Fruit fly (Drosophila melanogaster) ovary, adult (tissue): ENCODE data around the gene mRpS24.
A peak's percentile ranks its signal among the peaks of the same experiment; 100 is the strongest.

Experiments
- CG17801 ChIP-seq: fragments of 200-800 bp; optimal IDR thresholded peaks from 2 replicates; lab custom pipeline; 2019; ENCODE audit warnings: missing biosample characterization, mild to moderate bottlenecking, missing genetic modification characterization, moderate library complexity; ENCODE audit not compliant: partially characterized antibody

The mRpS24 gene

DNA sequence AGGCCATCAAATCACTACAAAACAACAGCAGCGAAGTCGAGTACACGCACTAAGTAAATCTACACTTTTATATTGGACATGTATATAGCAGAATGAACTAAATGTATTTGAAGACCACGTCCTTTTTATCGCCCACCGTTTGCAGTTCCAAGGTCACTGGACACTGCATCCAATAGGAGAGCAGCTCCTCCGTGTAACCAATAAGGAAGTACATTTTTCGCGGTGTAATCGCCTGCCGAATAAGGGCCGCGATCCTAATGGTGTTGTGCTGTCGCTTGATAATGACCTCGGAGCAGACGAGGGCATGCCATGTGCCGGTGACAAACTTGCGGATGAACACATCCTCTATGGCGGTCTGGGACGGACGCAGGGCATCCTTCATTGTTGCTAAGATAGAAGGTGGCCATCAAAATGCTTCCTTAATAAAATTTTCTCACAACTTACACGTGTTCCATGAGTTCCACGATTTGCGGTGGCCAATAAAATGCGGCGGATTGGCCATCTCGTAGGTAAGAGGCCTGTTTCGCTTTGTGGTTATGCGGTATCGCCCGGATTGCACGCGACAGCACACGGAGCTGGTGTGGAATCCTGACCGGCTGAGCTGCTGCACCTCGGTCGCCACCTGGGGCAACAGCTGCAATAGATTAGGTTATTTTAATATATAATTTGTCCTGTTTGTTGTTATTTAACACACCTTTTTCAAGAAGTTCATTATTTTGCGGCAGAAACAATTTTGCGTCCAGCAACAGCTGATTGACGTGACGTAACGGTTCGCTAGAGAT is at the start of gene mRpS24:
TSS of gene mRpS24 (minus strand) at position 772 of the 782 bp plus-strand sequence.
- TF ChIP-seq CG17801 (GFP tag; lab: Kevin White, UChicago): no peak

DNA sequence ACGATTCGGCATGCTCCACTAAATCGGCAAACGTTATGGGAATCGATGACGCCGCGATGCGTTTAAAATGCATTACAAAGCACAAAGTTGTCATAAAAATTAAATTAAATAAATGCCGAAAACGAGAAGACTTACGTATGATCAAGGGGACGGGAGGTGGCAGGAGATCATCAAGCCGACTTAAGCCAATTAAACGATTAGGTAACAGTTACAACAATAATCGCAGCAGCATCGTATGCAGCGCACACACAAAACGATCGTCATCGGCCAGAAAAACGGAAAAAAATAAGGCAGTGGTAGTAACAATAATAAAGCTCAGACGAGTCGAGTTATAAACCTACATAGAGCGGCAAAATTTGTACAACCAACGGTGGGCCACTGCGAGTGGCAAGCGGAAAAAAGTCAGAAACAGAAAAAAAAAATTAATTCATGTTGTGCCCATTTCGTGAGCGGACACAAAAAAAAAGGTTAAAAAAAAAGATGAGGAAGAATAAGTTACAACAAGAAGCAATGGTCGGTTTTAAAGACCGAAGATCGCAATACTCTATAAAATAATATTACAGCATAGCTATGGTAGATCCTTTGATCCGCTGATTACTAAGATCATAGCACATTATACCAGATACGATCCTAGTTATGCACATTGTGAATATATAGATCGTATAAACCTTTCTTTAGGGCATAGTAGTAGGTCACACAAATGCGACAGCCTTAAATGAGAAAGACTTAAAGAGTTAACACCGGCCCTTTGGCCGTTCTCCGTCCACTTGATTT is 43.2 kb upstream of the mRpS24 start:
- TF ChIP-seq CG17801 (GFP tag; lab: Kevin White, UChicago): no peak

DNA sequence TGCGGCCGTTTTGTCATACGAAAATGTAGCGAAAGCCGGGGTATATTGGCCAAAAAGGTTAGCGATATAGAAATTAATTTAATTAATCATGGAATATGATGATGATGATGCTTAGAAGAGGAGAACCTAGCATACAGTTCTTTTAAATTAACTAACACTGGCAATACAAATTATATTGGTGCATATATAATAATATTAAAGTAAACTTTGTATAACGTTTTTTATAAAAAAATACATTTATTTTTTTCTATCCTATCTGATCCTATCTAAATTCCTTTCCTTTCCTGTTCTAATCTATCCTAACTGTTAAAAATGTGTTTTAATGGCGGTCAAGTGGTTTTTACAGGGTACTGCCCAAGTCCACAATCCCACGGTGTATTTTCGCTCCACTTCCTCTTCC is 42.6 kb upstream of the mRpS24 start:
- no peak for TF ChIP-seq CG17801 (GFP tag; lab: Kevin White, UChicago)

DNA sequence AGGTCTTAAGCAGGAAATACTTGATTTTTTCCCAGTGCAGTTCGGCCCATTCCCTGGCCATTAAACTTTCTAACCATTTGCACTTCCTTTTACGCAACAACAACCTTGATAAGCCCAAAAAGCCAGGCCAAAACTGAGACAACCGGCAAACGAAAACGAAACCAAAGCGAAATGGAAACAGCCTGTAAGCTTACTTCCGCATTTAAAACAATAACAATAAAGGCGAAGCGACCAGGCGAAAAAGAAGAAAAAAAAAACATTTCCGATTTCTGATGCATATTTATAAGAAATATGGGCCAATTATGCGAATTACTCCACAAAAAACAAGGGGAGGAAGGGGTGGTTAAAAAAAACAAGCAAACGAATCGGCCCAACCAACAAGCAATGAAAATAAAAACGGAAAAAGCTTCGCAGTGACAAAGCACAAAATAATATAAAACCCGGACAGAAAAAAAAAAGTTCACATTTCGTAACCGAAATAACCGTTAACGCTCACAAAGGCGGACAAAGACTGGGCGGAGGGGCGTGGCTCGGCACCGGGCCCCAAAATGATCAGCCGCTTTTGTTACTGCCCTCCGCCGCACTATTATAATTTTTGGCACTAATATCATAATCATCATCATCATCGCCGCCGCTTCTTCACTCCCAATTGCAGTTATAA is 42.0 kb upstream of the mRpS24 start:
- peak; percentile 18 for TF ChIP-seq CG17801 (GFP tag; lab: Kevin White, UChicago)

DNA sequence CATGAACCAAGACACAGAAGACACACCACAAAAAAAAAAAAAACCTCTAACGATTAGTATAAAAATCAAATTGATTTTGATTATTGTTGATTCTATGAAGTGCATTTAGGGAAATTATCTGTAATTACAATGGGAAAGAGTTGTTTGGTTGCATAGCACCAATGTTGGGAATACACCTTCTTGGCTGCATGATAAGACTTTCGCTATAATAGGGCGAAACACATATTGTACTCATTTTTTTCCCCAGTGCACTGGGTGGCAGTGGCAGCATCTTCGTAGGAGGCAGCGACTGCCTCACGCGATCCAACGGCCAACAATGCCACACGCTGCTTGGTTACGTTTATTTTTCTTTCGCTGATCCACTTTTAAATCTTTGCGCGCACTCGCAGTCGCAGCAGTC is 40.7 kb upstream of the mRpS24 start:
- no peak for TF ChIP-seq CG17801 (GFP tag; lab: Kevin White, UChicago)

DNA sequence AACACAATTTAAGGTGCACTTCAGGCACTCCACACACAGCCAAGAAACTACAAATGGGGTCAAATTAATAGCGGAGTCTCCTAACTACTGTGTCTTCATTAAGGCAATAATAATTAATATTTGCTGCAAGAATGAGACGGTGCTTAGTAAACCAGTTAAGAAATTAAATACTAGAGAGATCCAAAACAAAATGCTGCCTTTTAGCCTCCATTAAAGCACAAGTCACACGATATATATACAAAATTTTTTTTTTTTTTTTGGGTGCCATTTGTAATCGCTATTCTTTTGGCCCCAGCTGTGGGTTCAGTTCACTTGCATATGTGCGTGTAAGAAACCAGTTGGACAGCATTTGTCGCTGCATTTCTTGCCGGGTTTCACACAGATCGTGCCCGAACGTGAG is 40.1 kb upstream of the mRpS24 start:
- TF ChIP-seq CG17801 (GFP tag; lab: Kevin White, UChicago): no peak

DNA sequence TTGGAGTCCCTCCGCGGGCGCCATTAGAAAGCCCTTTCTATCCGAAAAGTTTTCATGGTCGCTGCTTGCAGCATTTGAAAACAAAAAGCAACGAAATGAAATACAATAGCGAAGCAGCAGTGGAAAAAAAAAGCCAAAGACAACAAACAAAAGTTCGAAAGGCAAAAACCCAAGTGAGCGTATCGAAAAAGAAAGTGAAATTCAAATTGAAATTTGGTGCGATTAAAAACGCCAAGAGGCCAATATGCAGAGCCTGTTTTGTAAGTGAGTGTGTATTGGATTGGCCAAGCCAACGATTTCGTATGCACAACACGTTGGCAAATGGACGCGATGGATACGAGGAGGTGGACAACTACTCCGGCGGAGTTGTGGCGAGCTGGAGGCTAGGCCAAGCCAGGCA is 39.4 kb upstream of the mRpS24 start:
- no peak for TF ChIP-seq CG17801 (GFP tag; lab: Kevin White, UChicago)

DNA sequence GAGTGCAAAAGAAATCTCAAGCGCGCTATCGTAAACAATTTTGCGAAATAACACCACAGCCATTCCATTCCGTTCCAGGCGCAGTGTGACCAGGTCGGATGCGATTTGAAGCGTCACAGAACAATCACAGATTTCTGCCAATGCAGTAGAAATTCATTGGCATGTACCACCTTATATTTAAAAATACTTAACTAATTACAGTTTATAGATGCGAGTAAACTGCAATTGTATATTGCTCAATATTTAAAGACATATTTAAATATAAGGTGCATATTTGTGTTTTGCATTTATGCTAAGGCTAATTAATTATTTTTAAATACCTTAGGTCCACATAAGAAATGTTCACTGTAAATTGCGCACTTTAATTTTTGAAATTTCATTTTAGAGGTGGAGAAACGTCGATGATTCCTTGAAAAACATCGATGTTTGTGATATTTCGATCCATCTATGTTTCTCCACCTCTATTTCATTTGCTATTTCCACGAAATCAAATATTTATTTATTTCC is 30.1 kb upstream of the mRpS24 start, which contains the start of the genes SMC6 and CG6204:
TSS of gene SMC6 (minus strand) at position 51 of the 507 bp plus-strand sequence.
TSS of gene CG6204 (plus strand) at position 460 of the 507 bp plus-strand sequence.
- TF ChIP-seq CG17801 (GFP tag; lab: Kevin White, UChicago): peak; percentile 93

DNA sequence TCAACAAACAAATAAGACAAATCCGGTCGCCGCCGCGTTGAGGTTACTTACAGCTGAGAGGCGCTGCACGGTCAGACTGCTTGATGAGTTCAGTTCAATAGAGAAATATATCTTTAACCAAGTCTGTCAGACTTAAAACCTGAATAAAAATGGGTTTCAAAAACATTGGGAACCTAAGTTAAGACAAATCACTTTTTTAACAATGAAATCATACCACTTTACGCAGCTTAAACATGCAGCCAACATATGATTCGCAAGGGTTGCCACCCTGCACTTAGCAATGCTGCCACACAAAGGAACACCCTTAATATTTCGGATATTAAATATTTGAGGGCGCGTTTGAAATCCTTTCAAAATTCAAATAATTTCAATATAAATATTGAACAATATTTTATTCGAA is 25.3 kb upstream of the mRpS24 start, which contains the start of gene CG5515:
TSS of gene CG5515 (minus strand) at position 278 of the 400 bp plus-strand sequence.
- TF ChIP-seq CG17801 (GFP tag; lab: Kevin White, UChicago): peak; percentile 92

DNA sequence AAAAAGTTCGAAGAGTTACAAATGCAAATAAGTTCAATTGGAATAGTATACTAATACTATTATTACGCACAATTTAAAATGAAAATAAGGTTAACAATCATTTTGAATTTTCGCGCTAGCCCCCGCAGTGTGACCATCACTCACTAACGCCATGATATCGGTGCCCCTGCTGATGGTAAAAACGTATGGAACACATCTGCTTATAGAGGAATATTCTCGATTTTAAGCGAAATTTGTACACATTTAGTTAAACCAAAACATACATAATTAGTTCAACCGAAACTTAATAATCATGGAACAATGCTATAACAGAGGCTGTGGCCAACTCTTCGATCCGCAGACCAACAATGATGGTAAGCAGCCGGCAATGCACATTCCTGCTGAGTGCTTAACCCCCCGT is 22.8 kb upstream of the mRpS24 start, which contains the start of gene mora:
TSS of gene mora (plus strand) at position 172 of the 400 bp plus-strand sequence.
- no peak for TF ChIP-seq CG17801 (GFP tag; lab: Kevin White, UChicago)

DNA sequence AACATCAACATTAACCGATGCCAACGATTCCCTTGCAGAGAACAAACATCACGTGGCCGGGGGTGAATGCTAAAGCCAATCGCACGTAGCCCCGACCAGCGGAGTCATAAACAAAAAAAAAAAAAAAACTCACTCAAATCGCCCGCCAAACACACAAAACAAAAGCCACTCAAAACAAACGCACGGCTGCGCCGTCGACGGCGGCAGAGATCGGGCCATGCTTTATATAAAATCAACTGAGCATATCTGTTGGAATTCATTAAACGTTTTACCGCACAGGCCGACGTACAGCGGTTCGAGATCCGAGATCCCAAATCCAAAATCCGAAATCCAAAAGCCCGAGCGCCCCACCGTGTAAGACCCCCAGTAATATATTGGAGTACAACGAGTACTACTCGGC is 9.0 kb upstream of the mRpS24 start, which contains the start of gene CG13606:
TSS of gene CG13606 (plus strand) at position 250 of the 400 bp plus-strand sequence.
- TF ChIP-seq CG17801 (GFP tag; lab: Kevin White, UChicago): no peak

DNA sequence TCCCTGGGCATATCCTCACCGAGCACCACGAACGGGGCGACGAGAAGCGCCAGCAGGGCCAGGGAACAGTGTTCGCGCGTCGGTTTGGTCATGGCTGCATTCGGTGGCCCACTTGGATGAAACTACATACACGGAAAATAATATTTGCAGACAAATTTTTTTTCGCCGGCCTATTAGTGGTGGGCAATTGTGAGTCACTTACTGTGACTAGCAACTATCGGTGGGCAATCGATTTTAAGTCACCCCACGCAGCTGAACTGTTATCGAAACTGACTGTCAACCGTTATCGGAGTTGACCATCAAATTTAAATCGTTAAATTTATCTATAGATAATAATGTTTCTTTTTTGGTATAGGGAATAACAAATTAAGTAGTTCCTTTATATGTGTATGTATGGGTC is 6.0 kb upstream of the mRpS24 start, which contains the start of gene CG5510:
TSS of gene CG5510 (minus strand) at position 201 of the 400 bp plus-strand sequence.
- peak; percentile 60 for TF ChIP-seq CG17801 (GFP tag; lab: Kevin White, UChicago)

DNA sequence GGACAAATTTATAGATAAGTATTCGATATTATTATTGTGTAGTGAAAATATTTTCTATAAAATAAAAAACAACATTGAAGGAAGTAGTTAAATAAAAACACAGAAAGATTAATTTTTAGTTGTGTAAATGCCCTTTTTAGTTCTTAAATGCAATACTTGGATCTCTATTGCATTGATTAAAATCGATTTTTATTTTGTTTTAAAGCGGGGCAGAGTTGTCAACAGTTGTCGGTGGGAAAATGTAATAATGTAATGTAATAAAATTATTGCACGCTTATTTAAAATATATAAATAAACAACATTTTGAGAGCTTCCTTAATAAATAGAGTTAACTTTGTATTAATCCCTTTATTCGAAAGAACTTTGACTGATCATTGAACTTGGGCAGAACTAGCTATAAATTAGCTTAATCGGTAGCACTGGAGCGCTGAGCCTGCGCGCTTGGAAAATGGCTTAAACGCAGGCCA is 244 bp upstream of the mRpS24 start, which contains the start of gene Apc2:
TSS of gene Apc2 (plus strand) at position 411 of the 467 bp plus-strand sequence.
- TF ChIP-seq CG17801 (GFP tag; lab: Kevin White, UChicago): peak; percentile 50

DNA sequence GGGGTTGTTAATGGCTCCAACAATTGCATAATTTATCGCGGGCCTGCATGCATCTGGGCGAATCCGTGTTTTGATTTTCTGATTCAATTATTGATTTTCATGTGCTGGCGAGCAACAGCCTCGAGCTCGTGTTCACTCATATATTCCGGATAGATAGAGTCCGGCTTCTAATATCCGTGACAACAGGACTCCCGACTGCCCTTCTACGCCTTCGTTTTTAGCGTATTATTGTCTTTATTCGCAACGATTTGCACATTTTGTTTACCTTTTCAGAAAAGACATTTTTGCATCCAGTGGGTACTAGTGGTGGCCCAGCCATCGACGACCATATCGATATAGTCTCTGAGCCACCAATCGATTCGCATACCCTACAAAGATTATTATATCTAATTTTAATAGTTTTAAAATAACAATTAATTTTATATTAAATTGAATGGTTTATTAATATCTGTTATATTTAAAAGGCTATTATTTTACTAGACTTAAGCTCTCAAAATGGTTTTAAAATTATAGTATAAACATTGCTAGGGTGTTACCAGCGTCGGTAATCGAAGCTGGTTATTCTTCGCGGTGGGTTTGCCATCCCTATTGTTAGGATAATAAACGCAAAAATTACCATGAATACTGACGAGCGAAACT is 2.1 kb downstream of the mRpS24 start, which contains the start of the genes Myo95E and TBC1d7:
TSS of gene Myo95E (minus strand) at position 326 of the 639 bp plus-strand sequence.
TSS of gene TBC1d7 (plus strand) at position 555 of the 639 bp plus-strand sequence.
- TF ChIP-seq CG17801 (GFP tag; lab: Kevin White, UChicago): peak; percentile 91
